Worm (Caenorhabditis elegans) whole organism, late embryonic: ENCODE measurements around the gene C08F1.6.

Source experiments
- K02D7.2 ChIP-seq: sonication (generic microtip); optimal IDR thresholded peaks from 2 replicates; lab custom pipeline; 2017; ENCODE audit warnings: mild to moderate bottlenecking, missing genetic modification characterization, missing compliant biosample characterization
- T23F11.4 ChIP-seq: fragments of 200-800 bp; sonication (Bioruptor generic); optimal IDR thresholded peaks from 2 replicates; lab custom pipeline; 2018; ENCODE audit warnings: mild to moderate bottlenecking, missing genetic modification characterization, missing compliant biosample characterization
- Y22D7AL.16 ChIP-seq: sonication (generic microtip); optimal IDR thresholded peaks from 2 replicates; lab custom pipeline; 2016; ENCODE audit warnings: missing genetic modification characterization, missing compliant biosample characterization
- ceh-14 ChIP-seq: sonication (generic microtip); optimal IDR thresholded peaks from 2 replicates; lab custom pipeline; 2016; ENCODE audit warnings: missing genotype, missing genetic modification characterization, missing compliant biosample characterization
- ceh-24 ChIP-seq: sonication (generic microtip); optimal IDR thresholded peaks from 2 replicates; lab custom pipeline; 2016; ENCODE audit warnings: mild to moderate bottlenecking, missing genetic modification characterization, missing compliant biosample characterization
- ceh-30 ChIP-seq: fragments of 150-350 bp; optimal IDR thresholded peaks from 2 replicates; lab custom pipeline; 2014; ENCODE audit warnings: missing biosample characterization, missing genetic modification characterization
- ceh-31 ChIP-seq: sonication (generic microtip); optimal IDR thresholded peaks from 2 replicates; lab custom pipeline; 2016; ENCODE audit warnings: missing genetic modification characterization, missing compliant biosample characterization
- ceh-45 ChIP-seq: fragments of 200-800 bp; sonication (Bioruptor generic); IDR thresholded peaks from 2 replicates; pipeline ENCODE4 v1.3.6; 2022; ENCODE audit warnings: missing genetic modification reagents, missing genetic modification characterization, missing compliant biosample characterization
- ceh-9 ChIP-seq: sonication (generic microtip); optimal IDR thresholded peaks from 2 replicates; lab custom pipeline; 2016; ENCODE audit warnings: mild to moderate bottlenecking, missing genetic modification characterization, inconsistent platforms, missing compliant biosample characterization
- che-1 ChIP-seq: sonication (generic microtip); optimal IDR thresholded peaks from 2 replicates; lab custom pipeline; 2016; ENCODE audit warnings: mild to moderate bottlenecking, missing genetic modification characterization, missing compliant biosample characterization
- dmd-4 ChIP-seq: sonication (generic microtip); optimal IDR thresholded peaks from 2 replicates; lab custom pipeline; 2016; ENCODE audit warnings: borderline replicate concordance, missing genetic modification characterization, missing compliant biosample characterization
- dve-1 ChIP-seq: sonication (generic microtip); optimal IDR thresholded peaks from 2 replicates; lab custom pipeline; 2017; ENCODE audit warnings: antibody characterized with exemption, mild to moderate bottlenecking, missing genetic modification characterization, missing compliant biosample characterization
- elt-2 ChIP-seq: sonication (generic microtip); optimal IDR thresholded peaks from 2 replicates; lab custom pipeline; 2016; ENCODE audit warnings: missing genetic modification reagents, missing genetic modification characterization, missing compliant biosample characterization
- ets-4 ChIP-seq: sonication (generic microtip); optimal IDR thresholded peaks from 2 replicates; lab custom pipeline; 2016; ENCODE audit warnings: missing genetic modification characterization, missing compliant biosample characterization
- fkh-10 ChIP-seq: fragments of 150-350 bp; optimal IDR thresholded peaks from 2 replicates; lab custom pipeline; 2014; ENCODE audit warnings: missing biosample characterization, missing genetic modification reagents, missing genetic modification characterization
- gmeb-2 ChIP-seq: sonication (generic microtip); optimal IDR thresholded peaks from 2 replicates; lab custom pipeline; 2016; ENCODE audit warnings: missing genetic modification characterization, inconsistent platforms, missing compliant biosample characterization
- hlh-13 ChIP-seq: fragments of 200-800 bp; sonication (Bioruptor generic); optimal IDR thresholded peaks from 2 replicates; lab custom pipeline; 2018; ENCODE audit warnings: mild to moderate bottlenecking, missing genetic modification characterization, missing compliant biosample characterization
- hlh-30 ChIP-seq: sonication (generic microtip); optimal IDR thresholded peaks from 2 replicates; lab custom pipeline; 2017; ENCODE audit warnings: antibody characterized with exemption, missing genetic modification characterization, missing compliant biosample characterization; ENCODE audit not compliant: insufficient read depth
- hlh-8 ChIP-seq: sonication (generic microtip); optimal IDR thresholded peaks from 2 replicates; lab custom pipeline; 2016; ENCODE audit warnings: missing genotype, missing genetic modification characterization, missing compliant biosample characterization
- lim-6 ChIP-seq: sonication (generic microtip); optimal IDR thresholded peaks from 2 replicates; lab custom pipeline; 2016; ENCODE audit warnings: missing genetic modification characterization, missing compliant biosample characterization
- lin-11 ChIP-seq: fragments of 200-800 bp; sonication (Bioruptor generic); optimal IDR thresholded peaks from 2 replicates; lab custom pipeline; 2018; ENCODE audit warnings: mild to moderate bottlenecking, missing genetic modification characterization, missing compliant biosample characterization
- madf-2 ChIP-seq: sonication (generic microtip); optimal IDR thresholded peaks from 2 replicates; lab custom pipeline; 2017; ENCODE audit warnings: missing genetic modification characterization, missing compliant biosample characterization
- mec-3 ChIP-seq: sonication (generic microtip); optimal IDR thresholded peaks from 2 replicates; lab custom pipeline; 2016; ENCODE audit warnings: borderline replicate concordance, missing genetic modification characterization, missing compliant biosample characterization
- npax-4 ChIP-seq: sonication (generic microtip); optimal IDR thresholded peaks from 2 replicates; lab custom pipeline; 2016; ENCODE audit warnings: missing genetic modification characterization, missing compliant biosample characterization
- pag-3 ChIP-seq: sonication (generic microtip); optimal IDR thresholded peaks from 2 replicates; lab custom pipeline; 2016; ENCODE audit warnings: missing compliant biosample characterization, missing genetic modification characterization, borderline replicate concordance
- pax-1 ChIP-seq: fragments of 150-350 bp; optimal IDR thresholded peaks from 2 replicates; lab custom pipeline; 2014; ENCODE audit warnings: missing biosample characterization, missing genetic modification characterization
- pha-2 ChIP-seq: sonication (generic microtip); optimal IDR thresholded peaks from 2 replicates; lab custom pipeline; 2017; ENCODE audit warnings: mild to moderate bottlenecking, missing genetic modification characterization, missing compliant biosample characterization
- pros-1 ChIP-seq: fragments of 150-350 bp; optimal IDR thresholded peaks from 2 replicates; lab custom pipeline; 2014; ENCODE audit warnings: missing biosample characterization, missing genetic modification reagents, missing genetic modification characterization
- ref-2 ChIP-seq: sonication (generic microtip); optimal IDR thresholded peaks from 2 replicates; lab custom pipeline; 2016; ENCODE audit warnings: missing genetic modification characterization, missing compliant biosample characterization
- sdc-2 ChIP-seq: sonication (generic microtip); optimal IDR thresholded peaks from 2 replicates; lab custom pipeline; 2016; ENCODE audit warnings: missing genotype, missing genetic modification characterization, missing compliant biosample characterization
- syd-9 ChIP-seq: sonication (generic microtip); optimal IDR thresholded peaks from 2 replicates; lab custom pipeline; 2016; ENCODE audit warnings: mild to moderate bottlenecking, missing genetic modification characterization, moderate library complexity, missing compliant biosample characterization
- tbx-2 ChIP-seq: sonication (generic microtip); optimal IDR thresholded peaks from 2 replicates; lab custom pipeline; 2016; ENCODE audit warnings: missing genetic modification characterization, missing compliant biosample characterization
- ttx-3 ChIP-seq: sonication (generic microtip); optimal IDR thresholded peaks from 2 replicates; lab custom pipeline; 2016; ENCODE audit warnings: missing genetic modification reagents, missing genetic modification characterization, missing compliant biosample characterization
- unc-55 ChIP-seq: sonication (generic microtip); optimal IDR thresholded peaks from 2 replicates; lab custom pipeline; 2017; ENCODE audit warnings: missing biosample characterization, missing genetic modification reagents, missing genetic modification characterization
- ztf-16 ChIP-seq: sonication (generic microtip); optimal IDR thresholded peaks from 2 replicates; lab custom pipeline; 2017; ENCODE audit warnings: missing genetic modification characterization, missing compliant biosample characterization

Gene C08F1.6

ce11 chrII:1820774-1821173 lies 32.8 kb upstream of the C08F1.6 start, which contains the start of gene fbxa-3:
TSS of gene fbxa-3 (minus strand) at chrII:1820874.
- no peak for TF ChIP-seq pag-3 (tag; lab: Kevin White, UChicago)
- no peak for TF ChIP-seq hlh-30 (tag; lab: Kevin White, UChicago)
- no peak for TF ChIP-seq ttx-3
- TF ChIP-seq dve-1 (tag; lab: Kevin White, UChicago) = no peak
- TF ChIP-seq hlh-13 (GFP tag; lab: Kevin White, UChicago) = no peak
- TF ChIP-seq ets-4 (tag; lab: Kevin White, UChicago) = no peak
- no peak for TF ChIP-seq ceh-31 (tag; lab: Kevin White, UChicago)
- no peak for TF ChIP-seq syd-9 (tag; lab: Kevin White, UChicago)
- no peak for TF ChIP-seq ceh-24 (tag; lab: Kevin White, UChicago)
- no peak for TF ChIP-seq sdc-2
- no peak for TF ChIP-seq che-1 (tag; lab: Kevin White, UChicago)
- TF ChIP-seq ceh-9 (tag; lab: Kevin White, UChicago) = no peak
- TF ChIP-seq gmeb-2 (tag; lab: Kevin White, UChicago) = no peak
- TF ChIP-seq pha-2 = no peak
- TF ChIP-seq T23F11.4 = no peak
- no peak for TF ChIP-seq pros-1 (tag; lab: Kevin White, UChicago)

- no peak for TF ChIP-seq ceh-31 (tag; lab: Kevin White, UChicago)
- peak; percentile 87 for TF ChIP-seq elt-2 (tag; lab: Kevin White, UChicago)
- peak; percentile 12 for TF ChIP-seq dve-1 (tag; lab: Kevin White, UChicago)
- no peak for TF ChIP-seq ceh-14 (tag; lab: Kevin White, UChicago)
- no peak for TF ChIP-seq ceh-30 (tag; lab: Kevin White, UChicago)
Observed at ce11 chrII:1819944-1820570, 32.1 kb upstream of the C08F1.6 start, which contains the start of gene fbxc-19. TSS of gene fbxc-19 (plus strand) at chrII:1820479.

- TF ChIP-seq madf-2 (tag; lab: Kevin White, UChicago) (no peak), fkh-10 (GFP tag; lab: Kevin White, UChicago) (no peak), ceh-45 (no peak), tbx-2 (no peak), npax-4 (no peak), pax-1 (tag; lab: Kevin White, UChicago) (no peak), pros-1 (tag; lab: Kevin White, UChicago) (no peak), dmd-4 (no peak), ceh-9 (tag; lab: Kevin White, UChicago) (no peak), lin-11 (tag; lab: Kevin White, UChicago) (no peak), ztf-16 (tag; lab: Kevin White, UChicago) (no peak), ref-2 (tag; lab: Kevin White, UChicago) (no peak), mec-3 (tag; lab: Kevin White, UChicago) (no peak), hlh-8 (tag; lab: Kevin White, UChicago) (no peak), pag-3 (tag; lab: Kevin White, UChicago) (no peak), Y22D7AL.16 (tag; lab: Kevin White, UChicago) (no peak), ceh-14 (tag; lab: Kevin White, UChicago) (no peak)
Observed at ce11 chrII:1818300-1818699, 30.3 kb upstream of the C08F1.6 start, which contains the start of gene fbxb-10. TSS of gene fbxb-10 (minus strand) at chrII:1818400.

ce11 chrII:1816053-1816452 lies 28.1 kb upstream of the C08F1.6 start:
- TF ChIP-seq unc-55 (no peak), lim-6 (no peak), ceh-45 (no peak), dmd-4 (no peak), dve-1 (tag; lab: Kevin White, UChicago) (no peak), K02D7.2 (tag; lab: Kevin White, UChicago) (no peak), hlh-30 (tag; lab: Kevin White, UChicago) (no peak), che-1 (tag; lab: Kevin White, UChicago) (no peak)
